Fruit fly (Drosophila melanogaster): Measurements from ENCODE around the gene sick.

DNA sequence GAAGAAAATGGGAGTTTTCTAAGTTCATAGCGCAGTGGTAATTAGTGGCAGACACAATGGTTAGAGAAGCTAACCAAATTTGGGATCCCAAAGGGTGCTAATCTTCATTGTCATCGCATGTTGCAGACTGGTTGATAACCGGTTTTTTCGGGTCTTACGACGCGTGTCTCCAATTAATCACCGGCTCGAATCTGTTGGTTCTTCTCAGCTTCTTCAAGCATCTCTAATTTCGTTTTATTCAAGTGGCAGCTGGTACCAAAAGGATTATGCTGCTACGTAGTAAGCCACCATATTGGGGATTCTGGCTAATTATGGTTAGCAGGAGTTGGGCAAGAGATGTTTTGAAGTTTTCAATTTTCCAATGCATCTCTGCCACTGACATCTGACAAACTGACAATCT, 100.9 kb downstream of the sick start:
- TF ChIP-seq CG13204 (GFP tag; optimal IDR thresholded peaks at IDR 0.05) (no peak), CG34367 (tag; optimal IDR thresholded peaks at IDR 0.05) (no peak), CG8159 (tag; optimal IDR thresholded peaks at IDR 0.05) (no peak), Ets98B (GFP tag; IDR thresholded peaks at IDR 0.05) (no peak), CG10348 (GFP tag; IDR thresholded peaks at IDR 0.05) (no peak), gl (tag; optimal IDR thresholded peaks at IDR 0.05) (no peak), EcR (GFP tag; optimal IDR thresholded peaks at IDR 0.05) (no peak), CG9948 (tag; optimal IDR thresholded peaks at IDR 0.05) (no peak)
